Worm (Caenorhabditis elegans): Measurements from ENCODE around the gene col-14.

col-14 gene

DNA sequence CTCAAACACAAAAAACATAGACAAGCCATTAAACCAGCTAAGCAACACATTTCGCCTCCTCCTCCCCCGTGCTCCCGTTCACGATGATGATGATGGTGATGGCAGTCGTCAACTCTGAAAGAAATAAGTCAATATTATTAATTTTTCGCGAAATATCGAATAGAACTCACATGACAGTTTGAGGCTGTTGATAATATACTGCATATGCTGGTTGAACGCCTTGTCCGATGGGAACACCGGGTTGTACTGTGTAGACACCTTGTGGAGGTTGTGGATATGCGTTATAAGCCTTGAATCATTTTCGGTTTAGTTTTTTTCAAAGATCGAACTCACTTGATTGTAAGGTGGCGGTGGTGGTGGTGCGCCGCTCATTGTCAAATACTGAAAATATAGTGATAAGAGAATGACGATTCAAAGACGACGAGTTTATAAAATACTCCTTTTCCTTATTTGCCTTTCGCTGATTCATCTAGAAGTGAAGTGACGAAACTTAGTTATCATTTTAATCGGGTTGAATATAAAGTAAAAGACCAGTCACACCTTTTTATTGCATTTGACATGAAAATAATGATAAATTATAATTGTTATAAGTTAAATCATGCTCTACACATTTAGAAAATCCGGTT lies 38.7 kb downstream of the col-14 start, which contains the start of gene C33H5.13:
Gene C33H5.13 (minus strand): TSS at position 443 of the 626 bp plus-strand sequence.
- TF ChIP-seq elt-1 (tag; optimal IDR thresholded peaks at IDR 0.05; ENCODE audit: borderline replicate concordance, insufficient read depth), result no peak
- TF ChIP-seq mls-2 (tag; optimal IDR thresholded peaks at IDR 0.05), result no peak
- TF ChIP-seq nhr-237 (tag; optimal IDR thresholded peaks at IDR 0.05), result no peak

DNA sequence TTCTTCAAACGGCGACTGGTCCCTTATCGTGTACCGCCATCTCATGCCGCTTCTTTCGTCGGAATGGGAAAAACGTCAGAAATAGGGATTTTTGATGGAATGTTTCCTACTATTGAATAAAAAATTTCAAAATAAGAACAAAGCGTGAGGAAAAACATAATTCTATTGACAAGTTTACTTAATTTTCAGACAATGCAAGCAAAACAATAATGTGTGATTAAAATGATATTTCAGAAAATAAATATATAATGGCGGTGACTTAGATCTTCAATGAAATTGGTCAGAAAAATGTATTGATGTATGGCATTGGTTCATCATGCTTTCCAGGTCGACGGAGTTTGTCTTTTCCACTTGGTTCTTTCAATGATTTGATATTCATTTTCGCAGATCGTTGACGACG lies 41.5 kb downstream of the col-14 start, which contains the start of gene ntp-1:
Gene ntp-1 (minus strand): TSS at position 101 of the 400 bp plus-strand sequence.
- TF ChIP-seq lin-32 (GFP tag; optimal IDR thresholded peaks at IDR 0.05) (no peak), elt-1 (tag; optimal IDR thresholded peaks at IDR 0.05; ENCODE audit: borderline replicate concordance, insufficient read depth) (no peak), flh-1 (GFP tag; optimal IDR thresholded peaks at IDR 0.05) (no peak), ceh-39 (tag; optimal IDR thresholded peaks at IDR 0.05) (no peak), hlh-1 (tag; optimal IDR thresholded peaks at IDR 0.05) (no peak), elt-3 (tag; optimal IDR thresholded peaks at IDR 0.05) (no peak), drap-1 (GFP tag; optimal IDR thresholded peaks at IDR 0.05) (no peak), lsy-2 (tag; optimal IDR thresholded peaks at IDR 0.05) (no peak), unc-120 (tag; optimal IDR thresholded peaks at IDR 0.05; ENCODE audit: poor library complexity, severe bottlenecking) (no peak), nhr-2 (tag; optimal IDR thresholded peaks at IDR 0.05) (no peak), nhr-12 (tag; optimal IDR thresholded peaks at IDR 0.05) (no peak), ces-1 (GFP tag; optimal IDR thresholded peaks at IDR 0.05) (no peak), mab-5 (tag; optimal IDR thresholded peaks at IDR 0.05) (no peak), mep-1 (tag; optimal IDR thresholded peaks at IDR 0.05) (no peak)

DNA sequence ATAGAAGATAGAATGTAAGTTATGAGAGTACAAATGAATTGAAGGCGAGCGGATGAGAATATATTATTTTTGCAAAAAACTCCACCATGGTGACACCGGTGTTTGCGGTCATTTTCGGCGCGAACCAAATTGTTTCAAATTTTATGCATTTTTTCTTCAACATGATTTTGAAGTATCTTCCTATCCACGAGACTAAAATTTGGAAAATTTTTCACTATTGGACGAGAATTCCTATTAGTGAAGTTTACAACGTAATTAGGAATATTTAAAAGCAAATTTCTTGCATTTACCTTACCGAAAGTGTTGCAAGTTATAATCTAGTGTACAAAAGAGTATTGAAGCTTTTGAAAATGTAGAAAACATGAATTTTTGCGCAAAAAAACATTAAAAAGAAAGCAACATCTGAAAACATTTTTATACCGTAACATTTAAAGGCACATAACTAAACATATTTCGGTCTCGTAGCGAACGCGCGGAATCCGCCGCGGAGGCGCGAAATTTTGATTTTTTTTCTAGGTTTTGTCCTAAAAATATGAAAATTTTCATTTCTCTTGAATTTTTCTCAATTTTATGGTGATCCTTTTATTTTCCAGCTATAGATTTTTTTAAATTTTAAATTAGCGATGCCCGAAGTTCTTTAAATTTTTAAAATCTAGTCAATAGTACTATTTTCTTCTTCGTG lies 43.4 kb downstream of the col-14 start, which contains the start of gene sgo-1:
Gene sgo-1 (minus strand): TSS at position 51 of the 682 bp plus-strand sequence.
- TF ChIP-seq mep-1 (tag; optimal IDR thresholded peaks at IDR 0.05) (no peak), unc-120 (tag; optimal IDR thresholded peaks at IDR 0.05; ENCODE audit: poor library complexity, severe bottlenecking) (no peak), cnd-1 (tag; optimal IDR thresholded peaks at IDR 0.05) (no peak), elt-1 (tag; optimal IDR thresholded peaks at IDR 0.05; ENCODE audit: borderline replicate concordance, insufficient read depth) (no peak), ztf-11 (tag; optimal IDR thresholded peaks at IDR 0.05) (no peak), mls-2 (tag; optimal IDR thresholded peaks at IDR 0.05) (no peak), unc-39 (tag; optimal IDR thresholded peaks at IDR 0.05) (no peak), nhr-28 (tag; optimal IDR thresholded peaks at IDR 0.05) (no peak), ces-1 (GFP tag; optimal IDR thresholded peaks at IDR 0.05) (no peak), nhr-76 (tag; optimal IDR thresholded peaks at IDR 0.05) (no peak), sptf-1 (tag; optimal IDR thresholded peaks at IDR 0.05) (no peak), lin-13 (tag; optimal IDR thresholded peaks at IDR 0.05) (no peak), flh-1 (GFP tag; optimal IDR thresholded peaks at IDR 0.05) (no peak), pha-4 (tag; optimal IDR thresholded peaks at IDR 0.05) (no peak), nhr-2 (tag; optimal IDR thresholded peaks at IDR 0.05) (no peak), ceh-83 (GFP tag; optimal IDR thresholded peaks at IDR 0.05) (no peak)

DNA sequence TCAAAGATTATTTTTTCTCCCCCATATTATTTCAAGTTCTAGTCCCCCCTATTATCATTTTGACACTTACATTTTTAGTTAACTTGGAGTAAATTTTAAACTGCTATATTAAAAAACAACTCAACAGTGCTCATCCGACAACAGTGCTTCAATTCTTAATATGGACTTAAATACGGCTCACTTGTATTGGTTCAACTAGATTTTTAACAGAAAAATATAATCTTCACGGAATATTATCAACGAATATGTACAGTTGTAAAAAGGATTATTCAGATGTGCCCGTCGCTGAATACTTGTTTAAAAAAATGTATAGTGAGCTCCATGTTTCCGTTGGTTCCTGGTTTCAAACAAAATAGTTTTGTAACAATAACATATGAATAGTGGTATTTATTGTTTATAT lies 47.1 kb downstream of the col-14 start:
- TF ChIP-seq ceh-39 (tag; optimal IDR thresholded peaks at IDR 0.05) (no peak), mep-1 (tag; optimal IDR thresholded peaks at IDR 0.05) (no peak), sptf-1 (tag; optimal IDR thresholded peaks at IDR 0.05) (no peak), pha-4 (tag; optimal IDR thresholded peaks at IDR 0.05) (no peak), tbx-8 (GFP tag; optimal IDR thresholded peaks at IDR 0.05) (no peak), ceh-83 (GFP tag; optimal IDR thresholded peaks at IDR 0.05) (no peak), unc-39 (tag; optimal IDR thresholded peaks at IDR 0.05) (no peak), nhr-28 (tag; optimal IDR thresholded peaks at IDR 0.05) (no peak), elt-1 (tag; optimal IDR thresholded peaks at IDR 0.05; ENCODE audit: borderline replicate concordance, insufficient read depth) (no peak)

DNA sequence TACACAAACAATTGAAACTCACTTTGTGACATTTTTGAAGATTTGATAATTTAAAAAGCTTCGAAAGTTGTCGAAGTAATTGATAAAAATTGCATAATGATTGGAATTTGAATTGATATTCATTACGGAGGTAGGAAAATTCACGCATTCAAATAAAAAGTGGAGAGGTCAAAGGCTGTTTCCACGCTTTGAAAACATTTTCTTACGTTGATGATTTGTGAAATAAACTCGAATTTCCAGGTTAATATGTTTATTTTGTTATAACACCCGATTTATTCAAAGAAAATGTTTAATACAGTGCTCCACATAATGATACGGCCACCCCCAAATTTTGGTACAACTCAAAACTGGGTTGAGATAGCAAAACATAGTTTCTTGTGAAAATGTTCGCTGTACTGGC lies 50.0 kb downstream of the col-14 start, which contains the start of gene C33H5.16:
Gene C33H5.16 (minus strand): TSS at position 101 of the 400 bp plus-strand sequence.
- no peak for TF ChIP-seq ceh-83 (GFP tag; optimal IDR thresholded peaks at IDR 0.05)
- TF ChIP-seq hlh-1 (tag; optimal IDR thresholded peaks at IDR 0.05), result no peak
- TF ChIP-seq ceh-39 (tag; optimal IDR thresholded peaks at IDR 0.05), result no peak
- TF ChIP-seq mls-2 (tag; optimal IDR thresholded peaks at IDR 0.05), result no peak
- no peak for TF ChIP-seq unc-39 (tag; optimal IDR thresholded peaks at IDR 0.05)
- TF ChIP-seq nhr-2 (tag; optimal IDR thresholded peaks at IDR 0.05), result no peak
- no peak for TF ChIP-seq drap-1 (GFP tag; optimal IDR thresholded peaks at IDR 0.05)
- TF ChIP-seq nhr-12 (tag; optimal IDR thresholded peaks at IDR 0.05), result no peak
- no peak for TF ChIP-seq nhr-28 (tag; optimal IDR thresholded peaks at IDR 0.05)
- no peak for TF ChIP-seq mab-5 (tag; optimal IDR thresholded peaks at IDR 0.05)
- no peak for TF ChIP-seq lin-13 (tag; optimal IDR thresholded peaks at IDR 0.05)
- TF ChIP-seq sem-2 (GFP tag; optimal IDR thresholded peaks at IDR 0.05), result no peak
- TF ChIP-seq mep-1 (tag; optimal IDR thresholded peaks at IDR 0.05), result no peak
- TF ChIP-seq ham-2 (GFP tag; optimal IDR thresholded peaks at IDR 0.05), result no peak
- no peak for TF ChIP-seq unc-62 (GFP tag; optimal IDR thresholded peaks at IDR 0.05)
- TF ChIP-seq ztf-11 (tag; optimal IDR thresholded peaks at IDR 0.05), result no peak

All from whole organism, mixed stage, embryonic.